Fruit fly (Drosophila melanogaster): Measurements from ENCODE around the gene CG34376.
A peak's percentile ranks its signal among the peaks of the same experiment; 100 is the strongest.

CG34376 gene

DNA sequence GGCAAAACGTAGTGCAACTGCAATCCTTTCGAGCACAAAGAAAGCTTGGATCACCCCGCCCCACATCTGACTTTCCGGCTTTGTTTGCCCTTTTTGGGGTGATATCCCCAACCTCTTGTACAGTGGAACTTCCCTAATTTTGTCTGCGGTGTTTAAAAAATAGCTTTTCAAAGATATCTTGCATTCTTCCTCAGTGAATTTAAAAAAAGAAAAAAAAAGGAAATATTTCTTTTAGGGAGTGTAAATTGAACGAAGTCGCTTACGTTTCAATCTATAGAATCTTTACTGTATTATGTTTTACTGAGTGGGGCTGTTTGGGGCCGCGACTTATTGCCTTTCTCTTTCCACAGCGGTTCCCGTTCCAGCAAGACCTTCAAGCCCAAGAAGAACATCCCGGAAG is 26.3 kb upstream of the CG34376 start (continued):
- TF ChIP-seq Sox102F (GFP tag; optimal IDR thresholded peaks at IDR 0.05) (no peak), Ptx1 (GFP tag; IDR thresholded peaks at IDR 0.05) (peak; percentile 84), CG34376 (GFP tag; optimal IDR thresholded peaks at IDR 0.05) (no peak), tin (GFP tag; optimal IDR thresholded peaks at IDR 0.05) (peak; percentile 59), ci (GFP tag; IDR thresholded peaks at IDR 0.05) (peak; percentile 80), CG7372 (GFP tag; IDR thresholded peaks at IDR 0.05) (peak; percentile 72), fd64A (GFP tag; optimal IDR thresholded peaks at IDR 0.05) (no peak), E2f1 (GFP tag; IDR thresholded peaks at IDR 0.05) (peak; percentile 80), CG10209 (GFP tag; optimal IDR thresholded peaks at IDR 0.05) (peak; percentile 33), Fer3 (tag; optimal IDR thresholded peaks at IDR 0.05) (peak; percentile 69), cwo (GFP tag; optimal IDR thresholded peaks at IDR 0.05) (peak; percentile 37), Sox100B (GFP tag; optimal IDR thresholded peaks at IDR 0.05) (no peak), sqz (GFP tag; optimal IDR thresholded peaks at IDR 0.05) (no peak), NfI (GFP tag; optimal IDR thresholded peaks at IDR 0.05) (peak; percentile 59), ranshi (GFP tag; IDR thresholded peaks at IDR 0.05) (peak; percentile 82), HLH4C (GFP tag; IDR thresholded peaks at IDR 0.05; ENCODE audit: partially characterized antibody) (no peak), Vsx1 (GFP tag; optimal IDR thresholded peaks at IDR 0.05) (no peak), chn (GFP tag; optimal IDR thresholded peaks at IDR 0.05) (peak; percentile 39), CG10565 (GFP tag; optimal IDR thresholded peaks at IDR 0.05) (no peak), CG14965 (GFP tag; optimal IDR thresholded peaks at IDR 0.05; ENCODE audit: borderline replicate concordance) (no peak), CG10959 (GFP tag; IDR thresholded peaks at IDR 0.05) (peak; percentile 30; the same call in 1 of the 2 replicates), pum (GFP tag; optimal IDR thresholded peaks at IDR 0.05) (peak; percentile 26), nmo (GFP tag; optimal IDR thresholded peaks at IDR 0.05) (peak; percentile 71), ATbp (GFP tag; optimal IDR thresholded peaks at IDR 0.05) (peak; percentile 26), slou (GFP tag; optimal IDR thresholded peaks at IDR 0.05) (peak; percentile 17), Myb (GFP tag; optimal IDR thresholded peaks at IDR 0.05) (no peak), ham (GFP tag; IDR thresholded peaks at IDR 0.05) (no peak), ssp (GFP tag; IDR thresholded peaks at IDR 0.05) (peak; percentile 51), CG9932 (GFP tag; IDR thresholded peaks at IDR 0.05) (peak; percentile 77), repo (GFP tag; optimal IDR thresholded peaks at IDR 0.05) (peak; percentile 51), sens (GFP tag) (peak; percentile 89), fd102C (GFP tag; optimal IDR thresholded peaks at IDR 0.05) (no peak), CG10366 (GFP tag; IDR thresholded peaks at IDR 0.05) (peak; percentile 69), fru (optimal IDR thresholded peaks at IDR 0.05) (no peak), vfl (GFP tag; optimal IDR thresholded peaks at IDR 0.05) (no peak), kah (GFP tag; optimal IDR thresholded peaks at IDR 0.05) (no peak), CG7556 (GFP tag; optimal IDR thresholded peaks at IDR 0.05) (peak; percentile 35), Ssrp (tag; optimal IDR thresholded peaks at IDR 0.05) (peak; percentile 43), tna (GFP tag; IDR thresholded peaks at IDR 0.05; ENCODE audit: partially characterized antibody) (no peak), CG13296 (GFP tag; optimal IDR thresholded peaks at IDR 0.05) (peak; percentile 63), Spps (tag; optimal IDR thresholded peaks at IDR 0.05) (no peak), gt (GFP tag; IDR thresholded peaks at IDR 0.05) (peak; percentile 29; the same call in 1 of the 2 replicates), CG8089 (GFP tag; optimal IDR thresholded peaks at IDR 0.05) (peak; percentile 38), sna (GFP tag; IDR thresholded peaks at IDR 0.05; ENCODE audit: partially characterized antibody) (no peak), ap (GFP tag; IDR thresholded peaks at IDR 0.05) (no peak), CG2678 (tag; optimal IDR thresholded peaks at IDR 0.05) (peak; percentile 73)
